Fruit fly (Drosophila melanogaster) whole organism, wandering third instar larva: ENCODE results near the gene ND-ACP.

Experiments
- Abd-B ChIP-seq: fragments of >200 bp; optimal IDR thresholded peaks from 2 replicates; lab custom pipeline; 2017; ENCODE audit warnings: missing biosample characterization, missing genetic modification characterization
- CG32264 ChIP-seq: fragments of 200-800 bp; sonication (Bioruptor generic); optimal IDR thresholded peaks from 2 replicates; lab custom pipeline; 2016; ENCODE audit warnings: missing biosample characterization, missing genetic modification characterization
- CG9705 ChIP-seq: fragments of 200-800 bp; sonication (Bioruptor generic); optimal IDR thresholded peaks from 2 replicates; lab custom pipeline; 2018; ENCODE audit warnings: missing biosample characterization, mild to moderate bottlenecking, missing genetic modification characterization
- Dfd ChIP-seq: fragments of >200 bp; optimal IDR thresholded peaks from 2 replicates; lab custom pipeline; 2017; ENCODE audit warnings: missing biosample characterization, missing genetic modification characterization
- GATAd ChIP-seq: sonication (Bioruptor generic); optimal IDR thresholded peaks from 2 replicates; lab custom pipeline; 2016; ENCODE audit warnings: missing biosample characterization, missing genetic modification characterization
- HLH106 ChIP-seq: fragments of 200-800 bp; optimal IDR thresholded peaks from 3 replicates; lab custom pipeline; 2019; ENCODE audit warnings: missing biosample characterization, mild to moderate bottlenecking, missing genetic modification characterization, moderate library complexity
- Hnf4 ChIP-seq: fragments of 200-800 bp; sonication (Bioruptor generic); optimal IDR thresholded peaks from 2 replicates; lab custom pipeline; 2016; ENCODE audit warnings: missing biosample characterization, mild to moderate bottlenecking, missing genetic modification characterization
- Hr83 ChIP-seq: fragments of 200-300 bp; sonication (Bioruptor generic); optimal IDR thresholded peaks from 2 replicates; lab custom pipeline; 2016; ENCODE audit warnings: missing biosample characterization, mild to moderate bottlenecking, missing genetic modification characterization, moderate library complexity; ENCODE audit not compliant: poor library complexity, severe bottlenecking
- Jra ChIP-seq: sonication (Bioruptor generic); optimal IDR thresholded peaks from 2 replicates; lab custom pipeline; 2016; ENCODE audit warnings: missing biosample characterization, missing genetic modification characterization
- Mio ChIP-seq: sonication (Bioruptor generic); optimal IDR thresholded peaks from 2 replicates; lab custom pipeline; 2016; ENCODE audit warnings: missing biosample characterization, missing genetic modification characterization
- Myc ChIP-seq: fragments of >200 bp; optimal IDR thresholded peaks from 2 replicates; lab custom pipeline; 2017
- N ChIP-seq: fragments of >200 bp; optimal IDR thresholded peaks from 2 replicates; lab custom pipeline; 2018; ENCODE audit warnings: missing biosample characterization, missing external identifiers, missing genetic modification characterization
- OdsH ChIP-seq: fragments of 200-800 bp; sonication (Bioruptor generic); optimal IDR thresholded peaks from 2 replicates; lab custom pipeline; 2016; ENCODE audit warnings: missing biosample characterization, mild to moderate bottlenecking, missing genetic modification characterization
- Rel ChIP-seq, 2 experiments: fragments of 200-800 bp; sonication (Bioruptor generic) in 1 of 2; optimal IDR thresholded peaks; 2 replicates in 1 of 2; 3 replicates in 1 of 2; lab custom pipeline; 2016 to 2019; ENCODE audit warnings: mild to moderate bottlenecking in 2 of 2, missing biosample characterization in 2 of 2, missing genetic modification characterization in 2 of 2, moderate library complexity in 1 of 2
- Sp1 ChIP-seq: fragments of 200-800 bp; sonication (Bioruptor generic); optimal IDR thresholded peaks from 3 replicates; lab custom pipeline; 2019; ENCODE audit warnings: missing biosample characterization, mild to moderate bottlenecking, missing genetic modification characterization, moderate library complexity
- Vsx2 ChIP-seq: fragments of 200-300, 225-300 bp; sonication (Bioruptor generic); optimal IDR thresholded peaks from 2 replicates; lab custom pipeline; 2018; ENCODE audit warnings: missing biosample characterization, missing genetic modification characterization; ENCODE audit not compliant: partially characterized antibody
- br ChIP-seq: fragments of 200-800 bp; sonication (Bioruptor generic); optimal IDR thresholded peaks from 2 replicates; lab custom pipeline; 2016; ENCODE audit warnings: missing biosample characterization, missing genetic modification characterization
- brk ChIP-seq: fragments of 200-800 bp; sonication (Bioruptor generic); optimal IDR thresholded peaks from 2 replicates; lab custom pipeline; 2016; ENCODE audit warnings: missing biosample characterization, mild to moderate bottlenecking, missing genetic modification characterization
- dmrt93B ChIP-seq: fragments of 200-800 bp; sonication (Bioruptor generic); optimal IDR thresholded peaks from 2 replicates; lab custom pipeline; 2018; ENCODE audit warnings: missing biosample characterization, mild to moderate bottlenecking, missing genetic modification characterization
- dsf ChIP-seq: sonication (Bioruptor generic); optimal IDR thresholded peaks from 2 replicates; lab custom pipeline; 2016; ENCODE audit warnings: missing biosample characterization, missing genetic modification characterization, borderline replicate concordance
- ey ChIP-seq: fragments of 200-800 bp; sonication (Bioruptor generic); optimal IDR thresholded peaks from 2 replicates; lab custom pipeline; 2016; ENCODE audit warnings: missing biosample characterization, missing genetic modification characterization
- foxo ChIP-seq, 2 experiments: fragments of 200-800 bp; sonication (Bioruptor generic); optimal IDR thresholded peaks; 2 replicates in 1 of 2; 3 replicates in 1 of 2; lab custom pipeline; 2016 to 2017; ENCODE audit warnings: missing biosample characterization in 2 of 2, missing genetic modification characterization in 2 of 2
- fru ChIP-seq: fragments of 200-800 bp; sonication (Bioruptor generic); optimal IDR thresholded peaks from 3 replicates; lab custom pipeline; 2016; ENCODE audit warnings: missing biosample characterization, mild to moderate bottlenecking, missing genetic modification characterization
- h ChIP-seq: fragments of 200-800 bp; sonication (Bioruptor generic); optimal IDR thresholded peaks from 3 replicates; lab custom pipeline; 2016; ENCODE audit warnings: missing biosample characterization, mild to moderate bottlenecking, missing genetic modification characterization
- lola ChIP-seq: fragments of >200 bp; optimal IDR thresholded peaks from 2 replicates; lab custom pipeline; 2017; ENCODE audit warnings: missing biosample characterization, missing genetic modification characterization
- pan ChIP-seq: fragments of >200 bp; optimal IDR thresholded peaks from 2 replicates; lab custom pipeline; 2017
- psq ChIP-seq: fragments of 200-800 bp; sonication (Bioruptor generic); optimal IDR thresholded peaks from 3 replicates; lab custom pipeline; 2017; ENCODE audit warnings: missing biosample characterization, mild to moderate bottlenecking, missing genetic modification characterization, moderate library complexity
- rgr ChIP-seq: fragments of 200-800 bp; sonication (Bioruptor generic); optimal IDR thresholded peaks from 3 replicates; lab custom pipeline; 2016; ENCODE audit warnings: missing biosample characterization, mild to moderate bottlenecking, missing genetic modification characterization
- sage ChIP-seq: fragments of 200-800 bp; sonication (Bioruptor generic); optimal IDR thresholded peaks from 2 replicates; lab custom pipeline; 2016; ENCODE audit warnings: missing biosample characterization, mild to moderate bottlenecking, missing genetic modification characterization
- sv ChIP-seq: fragments of 200-800 bp; sonication (Bioruptor generic); optimal IDR thresholded peaks from 3 replicates; lab custom pipeline; 2016; ENCODE audit warnings: missing biosample characterization, missing genetic modification characterization
- tai ChIP-seq: sonication (Bioruptor generic); optimal IDR thresholded peaks from 2 replicates; lab custom pipeline; 2016; ENCODE audit warnings: missing biosample characterization, missing genetic modification characterization
- usp ChIP-seq: fragments of >200 bp; optimal IDR thresholded peaks from 2 replicates; lab custom pipeline; 2017; ENCODE audit warnings: missing biosample characterization, missing genetic modification characterization

ND-ACP gene

dm6 chr3L:1320931-1321556, 8.7 kb upstream of the ND-ACP start:
- TF ChIP-seq rgr = peak; percentile 41
- TF ChIP-seq Abd-B = no peak
- TF ChIP-seq HLH106 (tag; lab: Kevin White, UChicago) = no peak
- peak; percentile 75 for TF ChIP-seq sage (GFP tag; lab: Kevin White, UChicago)
- peak; percentile 58 for TF ChIP-seq OdsH (GFP tag; lab: Kevin White, UChicago)
- no peak for TF ChIP-seq foxo (GFP tag; optimal IDR thresholded peaks at IDR 0.05; lab: Kevin White, UChicago)
- TF ChIP-seq h (GFP tag; lab: Kevin White, UChicago) = peak; percentile 71
- peak; percentile 32 for TF ChIP-seq Sp1 (GFP tag; lab: Kevin White, UChicago)
- TF ChIP-seq Hnf4 (GFP tag; lab: Kevin White, UChicago) = peak; percentile 56
- TF ChIP-seq usp (GFP tag; lab: Kevin White, UChicago) = no peak
- TF ChIP-seq CG32264 (GFP tag; lab: Kevin White, UChicago) = peak; percentile 30
- TF ChIP-seq Jra (GFP tag; lab: Kevin White, UChicago) = peak; percentile 94
- peak; percentile 62 for TF ChIP-seq br (GFP tag; lab: Kevin White, UChicago)
- TF ChIP-seq psq (GFP tag; lab: Kevin White, UChicago) = peak; percentile 53
- peak; percentile 59 for TF ChIP-seq fru (GFP tag; lab: Kevin White, UChicago)
- TF ChIP-seq Rel (GFP tag; optimal IDR thresholded peaks at IDR 0.05; lab: Kevin White, UChicago) = peak; percentile 44
- TF ChIP-seq Rel (tag; optimal IDR thresholded peaks at IDR 0.05; lab: Kevin White, UChicago) = peak; percentile 48
- TF ChIP-seq Myc (lab: Kevin White, UChicago) = no peak
- peak; percentile 63 for TF ChIP-seq Hr83 (GFP tag; lab: Kevin White, UChicago)

dm6 chr3L:1322159-1322558, 7.6 kb upstream of the ND-ACP start:
- TF ChIP-seq GATAd (GFP tag; lab: Kevin White, UChicago) (no peak), Myc (lab: Kevin White, UChicago) (no peak), Dfd (peak; percentile 99), Vsx2 (GFP tag; lab: Kevin White, UChicago) (no peak), lola (GFP tag; lab: Kevin White, UChicago) (no peak), sv (GFP tag; lab: Kevin White, UChicago) (no peak)

dm6 chr3L:1322706-1323105, 7.0 kb upstream of the ND-ACP start, which contains the start of gene CG9184:
CG9184 (minus strand) TSS chr3L:1322806.
- no peak for TF ChIP-seq Abd-B
- TF ChIP-seq lola (GFP tag; lab: Kevin White, UChicago) = no peak
- no peak for TF ChIP-seq N (GFP tag; lab: Kevin White, UChicago)
- TF ChIP-seq ey (GFP tag; lab: Kevin White, UChicago) = no peak
- TF ChIP-seq sv (GFP tag; lab: Kevin White, UChicago) = no peak
- TF ChIP-seq dsf = no peak
- no peak for TF ChIP-seq dmrt93B (GFP tag; lab: Kevin White, UChicago)
- no peak for TF ChIP-seq Vsx2 (GFP tag; lab: Kevin White, UChicago)
- TF ChIP-seq brk = no peak
- no peak for TF ChIP-seq OdsH (GFP tag; lab: Kevin White, UChicago)
- TF ChIP-seq CG9705 (GFP tag; lab: Kevin White, UChicago) = no peak
- no peak for TF ChIP-seq Mio (GFP tag; lab: Kevin White, UChicago)
- no peak for TF ChIP-seq CG32264 (GFP tag; lab: Kevin White, UChicago)
- TF ChIP-seq, all 38 proteins: peak for 0

- TF ChIP-seq fru (GFP tag; lab: Kevin White, UChicago) (peak; percentile 36), Sp1 (GFP tag; lab: Kevin White, UChicago) (peak; percentile 15), ey (GFP tag; lab: Kevin White, UChicago) (peak; percentile 52), sv (GFP tag; lab: Kevin White, UChicago) (peak; percentile 54), br (GFP tag; lab: Kevin White, UChicago) (peak; percentile 35), OdsH (GFP tag; lab: Kevin White, UChicago) (peak; percentile 39), psq (GFP tag; lab: Kevin White, UChicago) (peak; percentile 23), tai (no peak), foxo (GFP tag; optimal IDR thresholded peaks at IDR 0.05; lab: Kevin White, UChicago) (peak in 1 of 2 experiments; percentile 40), rgr (peak; percentile 50), Mio (GFP tag; lab: Kevin White, UChicago) (no peak), Hr83 (GFP tag; lab: Kevin White, UChicago) (no peak), HLH106 (tag; lab: Kevin White, UChicago) (peak; percentile 26), pan (lab: Kevin White, UChicago) (no peak), brk (no peak)
- TF ChIP-seq, all 38 proteins: peak for 10
These were observed 6.6 kb upstream of the ND-ACP start for dm6 chr3L:1323136-1323535.
